Worm (Caenorhabditis elegans) whole organism, L2 larva: ENCODE data around the gene W02A2.12.

ENCODE experiments used
- R02D3.7 ChIP-seq: fragments of 150-350 bp; optimal IDR thresholded peaks from 2 replicates; lab custom pipeline; 2014; ENCODE audit warnings: missing biosample characterization, missing genetic modification characterization
- ceh-16 ChIP-seq: fragments of 150-350 bp; optimal IDR thresholded peaks from 2 replicates; lab custom pipeline; 2014; ENCODE audit warnings: missing biosample characterization, missing genetic modification characterization
- ceh-82 ChIP-seq: fragments of 150-350 bp; optimal IDR thresholded peaks from 2 replicates; lab custom pipeline; 2014; ENCODE audit warnings: missing biosample characterization, missing genetic modification characterization
- lin-13 ChIP-seq: fragments of 150-350 bp; optimal IDR thresholded peaks from 2 replicates; lab custom pipeline; 2014; ENCODE audit warnings: missing biosample characterization, missing genetic modification reagents, missing genetic modification characterization
- nhr-10 ChIP-seq: sonication (generic microtip); optimal IDR thresholded peaks from 2 replicates; lab custom pipeline; 2017; ENCODE audit warnings: missing biosample characterization, missing genetic modification characterization
- nhr-11 ChIP-seq: fragments of 150-350 bp; optimal IDR thresholded peaks from 2 replicates; lab custom pipeline; 2014; ENCODE audit warnings: missing biosample characterization, missing genetic modification characterization
- nhr-129 ChIP-seq: fragments of 150-350 bp; optimal IDR thresholded peaks from 2 replicates; lab custom pipeline; 2014; ENCODE audit warnings: missing biosample characterization, missing genetic modification characterization
- nhr-21 ChIP-seq: fragments of 150-350 bp; optimal IDR thresholded peaks from 2 replicates; lab custom pipeline; 2014; ENCODE audit warnings: missing biosample characterization, missing genetic modification characterization
- nhr-77 ChIP-seq: fragments of 150-350 bp; optimal IDR thresholded peaks from 2 replicates; lab custom pipeline; 2014; ENCODE audit warnings: missing biosample characterization, missing genetic modification characterization
- sma-3 ChIP-seq: sonication (generic microtip); optimal IDR thresholded peaks from 2 replicates; lab custom pipeline; 2016; ENCODE audit warnings: missing genetic modification reagents, missing genetic modification characterization, missing compliant biosample characterization
- snpc-4 ChIP-seq: fragments of 150-350 bp; optimal IDR thresholded peaks from 2 replicates; lab custom pipeline; 2014; ENCODE audit warnings: missing biosample characterization, missing genetic modification characterization
- unc-62 ChIP-seq: fragments of 150-350 bp; optimal IDR thresholded peaks from 2 replicates; lab custom pipeline; 2014; ENCODE audit warnings: missing biosample characterization, missing genetic modification reagents, missing genetic modification characterization
- ztf-1 ChIP-seq: fragments of 200-800 bp; sonication (Bioruptor generic); conservative IDR thresholded peaks from 2 replicates; pipeline ENCODE4 v1.3.6; 2022; ENCODE audit warnings: missing genetic modification characterization, missing compliant biosample characterization

The W02A2.12 gene

ce11 chrIV:13300109-13300508 lies 48.5 kb downstream of the W02A2.12 start, which contains the start of gene kdp-1:
Gene kdp-1, plus strand, starts transcription at chrIV:13300188.
- TF ChIP-seq nhr-10 (tag; lab: Kevin White, UChicago) (no peak), ztf-1 (no peak), lin-13 (peak; percentile 9)

- no peak for TF ChIP-seq nhr-11 (tag; lab: Kevin White, UChicago)
- TF ChIP-seq ceh-82 (tag; lab: Kevin White, UChicago): no peak
- no peak for TF ChIP-seq unc-62 (GFP tag; lab: Kevin White, UChicago)
- TF ChIP-seq nhr-21 (tag; lab: Kevin White, UChicago): no peak
- no peak for TF ChIP-seq nhr-77 (tag; lab: Kevin White, UChicago)
- no peak for TF ChIP-seq snpc-4 (tag; lab: Kevin White, UChicago)
- TF ChIP-seq ceh-16: no peak
- TF ChIP-seq nhr-129 (tag; lab: Kevin White, UChicago): no peak
- TF ChIP-seq R02D3.7 (tag; lab: Kevin White, UChicago): no peak
- no peak for TF ChIP-seq sma-3 (GFP tag; lab: Kevin White, UChicago)
- TF ChIP-seq, all 48 proteins: peak for 0
Measured at ce11 chrIV:13299648-13300047, 49.0 kb downstream of the W02A2.12 start.
